Fruit fly (Drosophila melanogaster) whole organism, wandering third instar larva: ENCODE measurements around the gene CG9135.

Experiments used
- Abd-B ChIP-seq: fragments of >200 bp; optimal IDR thresholded peaks from 2 replicates; lab custom pipeline; 2017; ENCODE audit warnings: missing biosample characterization, missing genetic modification characterization
- CG32264 ChIP-seq: fragments of 200-800 bp; sonication (Bioruptor generic); optimal IDR thresholded peaks from 2 replicates; lab custom pipeline; 2016; ENCODE audit warnings: missing biosample characterization, missing genetic modification characterization
- CG9705 ChIP-seq: fragments of 200-800 bp; sonication (Bioruptor generic); optimal IDR thresholded peaks from 2 replicates; lab custom pipeline; 2018; ENCODE audit warnings: missing biosample characterization, mild to moderate bottlenecking, missing genetic modification characterization
- CrebA ChIP-seq: fragments of 200-800 bp; sonication (Bioruptor generic); optimal IDR thresholded peaks from 2 replicates; lab custom pipeline; 2016; ENCODE audit warnings: missing biosample characterization, mild to moderate bottlenecking, missing genetic modification characterization, borderline replicate concordance
- Dfd ChIP-seq: fragments of >200 bp; optimal IDR thresholded peaks from 2 replicates; lab custom pipeline; 2017; ENCODE audit warnings: missing biosample characterization, missing genetic modification characterization
- Dif ChIP-seq: fragments of 200-275, 200-300 bp; sonication (Bioruptor generic); optimal IDR thresholded peaks from 2 replicates; lab custom pipeline; 2018; ENCODE audit warnings: missing biosample characterization, missing genetic modification characterization; ENCODE audit not compliant: partially characterized antibody
- GATAd ChIP-seq: sonication (Bioruptor generic); optimal IDR thresholded peaks from 2 replicates; lab custom pipeline; 2016; ENCODE audit warnings: missing biosample characterization, missing genetic modification characterization
- HLH106 ChIP-seq: fragments of 200-800 bp; optimal IDR thresholded peaks from 3 replicates; lab custom pipeline; 2019; ENCODE audit warnings: missing biosample characterization, mild to moderate bottlenecking, missing genetic modification characterization, moderate library complexity
- Hnf4 ChIP-seq: fragments of 200-800 bp; sonication (Bioruptor generic); optimal IDR thresholded peaks from 2 replicates; lab custom pipeline; 2016; ENCODE audit warnings: missing biosample characterization, mild to moderate bottlenecking, missing genetic modification characterization
- Hr78 ChIP-seq: fragments of >200 bp; optimal IDR thresholded peaks from 2 replicates; lab custom pipeline; 2017; ENCODE audit warnings: missing biosample characterization, missing genetic modification characterization
- Hr83 ChIP-seq: fragments of 200-300 bp; sonication (Bioruptor generic); optimal IDR thresholded peaks from 2 replicates; lab custom pipeline; 2016; ENCODE audit warnings: missing biosample characterization, mild to moderate bottlenecking, missing genetic modification characterization, moderate library complexity; ENCODE audit not compliant: poor library complexity, severe bottlenecking
- Jra ChIP-seq: sonication (Bioruptor generic); optimal IDR thresholded peaks from 2 replicates; lab custom pipeline; 2016; ENCODE audit warnings: missing biosample characterization, missing genetic modification characterization
- Mio ChIP-seq: sonication (Bioruptor generic); optimal IDR thresholded peaks from 2 replicates; lab custom pipeline; 2016; ENCODE audit warnings: missing biosample characterization, missing genetic modification characterization
- Myc ChIP-seq: fragments of >200 bp; optimal IDR thresholded peaks from 2 replicates; lab custom pipeline; 2017
- N ChIP-seq: fragments of >200 bp; optimal IDR thresholded peaks from 2 replicates; lab custom pipeline; 2018; ENCODE audit warnings: missing biosample characterization, missing external identifiers, missing genetic modification characterization
- OdsH ChIP-seq: fragments of 200-800 bp; sonication (Bioruptor generic); optimal IDR thresholded peaks from 2 replicates; lab custom pipeline; 2016; ENCODE audit warnings: missing biosample characterization, mild to moderate bottlenecking, missing genetic modification characterization
- Rel ChIP-seq, 2 experiments: fragments of 200-800 bp; sonication (Bioruptor generic) in 1 of 2; optimal IDR thresholded peaks; 2 replicates in 1 of 2; 3 replicates in 1 of 2; lab custom pipeline; 2016 to 2019; ENCODE audit warnings: mild to moderate bottlenecking in 2 of 2, missing biosample characterization in 2 of 2, missing genetic modification characterization in 2 of 2, moderate library complexity in 1 of 2
- Sp1 ChIP-seq: fragments of 200-800 bp; sonication (Bioruptor generic); optimal IDR thresholded peaks from 3 replicates; lab custom pipeline; 2019; ENCODE audit warnings: missing biosample characterization, mild to moderate bottlenecking, missing genetic modification characterization, moderate library complexity
- Vsx2 ChIP-seq: fragments of 200-300, 225-300 bp; sonication (Bioruptor generic); optimal IDR thresholded peaks from 2 replicates; lab custom pipeline; 2018; ENCODE audit warnings: missing biosample characterization, missing genetic modification characterization; ENCODE audit not compliant: partially characterized antibody
- br ChIP-seq: fragments of 200-800 bp; sonication (Bioruptor generic); optimal IDR thresholded peaks from 2 replicates; lab custom pipeline; 2016; ENCODE audit warnings: missing biosample characterization, missing genetic modification characterization
- brk ChIP-seq: fragments of 200-800 bp; sonication (Bioruptor generic); optimal IDR thresholded peaks from 2 replicates; lab custom pipeline; 2016; ENCODE audit warnings: missing biosample characterization, mild to moderate bottlenecking, missing genetic modification characterization
- dl ChIP-seq, 2 experiments: fragments of 175-275, 200-275 bp in 1 of 2; fragments of 200-275 bp in 1 of 2; sonication (Bioruptor generic); optimal IDR thresholded peaks; lab custom pipeline; 2018; ENCODE audit warnings: mild to moderate bottlenecking in 2 of 2, missing biosample characterization in 2 of 2, missing genetic modification characterization in 2 of 2, moderate library complexity in 2 of 2; ENCODE audit not compliant: partially characterized antibody in 2 of 2, insufficient read depth in 1 of 2
- dmrt93B ChIP-seq: fragments of 200-800 bp; sonication (Bioruptor generic); optimal IDR thresholded peaks from 2 replicates; lab custom pipeline; 2018; ENCODE audit warnings: missing biosample characterization, mild to moderate bottlenecking, missing genetic modification characterization
- dsf ChIP-seq: sonication (Bioruptor generic); optimal IDR thresholded peaks from 2 replicates; lab custom pipeline; 2016; ENCODE audit warnings: missing biosample characterization, missing genetic modification characterization, borderline replicate concordance
- ey ChIP-seq: fragments of 200-800 bp; sonication (Bioruptor generic); optimal IDR thresholded peaks from 2 replicates; lab custom pipeline; 2016; ENCODE audit warnings: missing biosample characterization, missing genetic modification characterization
- foxo ChIP-seq, 2 experiments: fragments of 200-800 bp; sonication (Bioruptor generic); optimal IDR thresholded peaks; 2 replicates in 1 of 2; 3 replicates in 1 of 2; lab custom pipeline; 2016 to 2017; ENCODE audit warnings: missing biosample characterization in 2 of 2, missing genetic modification characterization in 2 of 2
- fru ChIP-seq: fragments of 200-800 bp; sonication (Bioruptor generic); optimal IDR thresholded peaks from 3 replicates; lab custom pipeline; 2016; ENCODE audit warnings: missing biosample characterization, mild to moderate bottlenecking, missing genetic modification characterization
- h ChIP-seq: fragments of 200-800 bp; sonication (Bioruptor generic); optimal IDR thresholded peaks from 3 replicates; lab custom pipeline; 2016; ENCODE audit warnings: missing biosample characterization, mild to moderate bottlenecking, missing genetic modification characterization
- jim ChIP-seq: fragments of 175-275, 200-325 bp; sonication (Bioruptor generic); optimal IDR thresholded peaks from 2 replicates; lab custom pipeline; 2016; ENCODE audit warnings: missing biosample characterization, mild to moderate bottlenecking, missing genetic modification characterization
- lola ChIP-seq: fragments of >200 bp; optimal IDR thresholded peaks from 2 replicates; lab custom pipeline; 2017; ENCODE audit warnings: missing biosample characterization, missing genetic modification characterization
- pan ChIP-seq: fragments of >200 bp; optimal IDR thresholded peaks from 2 replicates; lab custom pipeline; 2017
- psq ChIP-seq: fragments of 200-800 bp; sonication (Bioruptor generic); optimal IDR thresholded peaks from 3 replicates; lab custom pipeline; 2017; ENCODE audit warnings: missing biosample characterization, mild to moderate bottlenecking, missing genetic modification characterization, moderate library complexity
- rgr ChIP-seq: fragments of 200-800 bp; sonication (Bioruptor generic); optimal IDR thresholded peaks from 3 replicates; lab custom pipeline; 2016; ENCODE audit warnings: missing biosample characterization, mild to moderate bottlenecking, missing genetic modification characterization
- sage ChIP-seq: fragments of 200-800 bp; sonication (Bioruptor generic); optimal IDR thresholded peaks from 2 replicates; lab custom pipeline; 2016; ENCODE audit warnings: missing biosample characterization, mild to moderate bottlenecking, missing genetic modification characterization
- sv ChIP-seq: fragments of 200-800 bp; sonication (Bioruptor generic); optimal IDR thresholded peaks from 3 replicates; lab custom pipeline; 2016; ENCODE audit warnings: missing biosample characterization, missing genetic modification characterization
- tai ChIP-seq: sonication (Bioruptor generic); optimal IDR thresholded peaks from 2 replicates; lab custom pipeline; 2016; ENCODE audit warnings: missing biosample characterization, missing genetic modification characterization
- usp ChIP-seq: fragments of >200 bp; optimal IDR thresholded peaks from 2 replicates; lab custom pipeline; 2017; ENCODE audit warnings: missing biosample characterization, missing genetic modification characterization
- woc ChIP-seq: sonication (Bioruptor generic); optimal IDR thresholded peaks from 2 replicates; lab custom pipeline; 2016; ENCODE audit warnings: missing biosample characterization, mild to moderate bottlenecking, missing genetic modification characterization

CG9135 gene

DNA sequence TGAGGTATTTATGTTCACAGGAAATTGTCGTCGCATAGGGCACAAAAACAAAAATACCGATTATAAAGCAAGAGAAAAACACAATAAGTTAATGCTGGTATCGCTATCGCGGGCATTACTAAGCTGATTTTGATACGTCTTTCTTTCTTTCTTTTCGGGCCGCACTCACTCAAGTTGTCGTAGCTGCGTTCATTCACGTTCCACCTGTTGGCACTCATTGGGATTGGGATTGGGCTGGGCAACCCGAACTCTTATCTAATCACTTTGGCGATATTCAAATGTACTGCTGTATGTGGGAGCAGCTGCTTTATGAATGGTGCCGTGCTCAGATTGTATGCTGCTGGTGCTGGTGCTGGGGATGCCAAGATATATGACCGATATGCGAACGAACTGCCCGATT is 34.1 kb downstream of the CG9135 start:
- TF ChIP-seq dmrt93B (no peak), CG32264 (GFP tag; lab: Kevin White, UChicago) (no peak), Dif (GFP tag; lab: Kevin White, UChicago) (no peak), Myc (lab: Kevin White, UChicago) (no peak), GATAd (GFP tag; lab: Kevin White, UChicago) (no peak), OdsH (GFP tag; lab: Kevin White, UChicago) (no peak), Mio (GFP tag; lab: Kevin White, UChicago) (no peak), dl (GFP tag; optimal IDR thresholded peaks at IDR 0.05; lab: Kevin White, UChicago; ENCODE audit: insufficient read depth in 1 of 2, partially characterized antibody in 2 of 2) (no peak), sage (GFP tag; lab: Kevin White, UChicago) (no peak), woc (GFP tag; lab: Kevin White, UChicago) (no peak), N (no peak), Vsx2 (GFP tag; lab: Kevin White, UChicago) (no peak), Jra (GFP tag; lab: Kevin White, UChicago) (no peak), br (GFP tag; lab: Kevin White, UChicago) (no peak), usp (GFP tag; lab: Kevin White, UChicago) (no peak), Dfd (GFP tag; lab: Kevin White, UChicago) (no peak), HLH106 (tag; lab: Kevin White, UChicago) (no peak), Hnf4 (GFP tag; lab: Kevin White, UChicago) (no peak), brk (GFP tag; lab: Kevin White, UChicago) (no peak), CG9705 (GFP tag; lab: Kevin White, UChicago) (no peak), rgr (no peak), lola (GFP tag; lab: Kevin White, UChicago) (no peak), tai (GFP tag; lab: Kevin White, UChicago) (no peak), Hr83 (GFP tag; lab: Kevin White, UChicago) (peak; percentile 3), h (GFP tag; lab: Kevin White, UChicago) (peak; percentile 9), Rel (GFP tag; optimal IDR thresholded peaks at IDR 0.05; lab: Kevin White, UChicago) (no peak), Rel (tag; optimal IDR thresholded peaks at IDR 0.05; lab: Kevin White, UChicago) (peak; percentile 49)

dm6 chr2L:6085733-6086317 is 35.2 kb downstream of the CG9135 start:
- TF ChIP-seq HLH106 (tag; lab: Kevin White, UChicago) (peak; percentile 22), sv (no peak), OdsH (GFP tag; lab: Kevin White, UChicago) (peak; percentile 49), Jra (GFP tag; lab: Kevin White, UChicago) (no peak), lola (GFP tag; lab: Kevin White, UChicago) (no peak), psq (peak; percentile 48), brk (GFP tag; lab: Kevin White, UChicago) (peak; percentile 27), Rel (GFP tag; optimal IDR thresholded peaks at IDR 0.05; lab: Kevin White, UChicago) (peak; percentile 25), Rel (tag; optimal IDR thresholded peaks at IDR 0.05; lab: Kevin White, UChicago) (peak; percentile 40), br (GFP tag; lab: Kevin White, UChicago) (peak; percentile 4), pan (lab: Kevin White, UChicago) (no peak), Dif (GFP tag; lab: Kevin White, UChicago) (peak; percentile 52), dsf (no peak), woc (GFP tag; lab: Kevin White, UChicago) (no peak), tai (GFP tag; lab: Kevin White, UChicago) (peak; percentile 43), dmrt93B (no peak), Myc (lab: Kevin White, UChicago) (no peak), Hr83 (GFP tag; lab: Kevin White, UChicago) (peak; percentile 52), CrebA (GFP tag; lab: Kevin White, UChicago) (peak; percentile 42), foxo (GFP tag; optimal IDR thresholded peaks at IDR 0.05; lab: Kevin White, UChicago) (no peak), Mio (GFP tag; lab: Kevin White, UChicago) (no peak), Hnf4 (GFP tag; lab: Kevin White, UChicago) (peak; percentile 66), sage (GFP tag; lab: Kevin White, UChicago) (no peak), ey (GFP tag; lab: Kevin White, UChicago) (no peak), Dfd (GFP tag; lab: Kevin White, UChicago) (no peak), CG32264 (GFP tag; lab: Kevin White, UChicago) (no peak), h (GFP tag; lab: Kevin White, UChicago) (peak; percentile 51), N (no peak), CG9705 (GFP tag; lab: Kevin White, UChicago) (no peak), Abd-B (GFP tag; lab: Kevin White, UChicago) (no peak), jim (no peak), Sp1 (no peak), usp (GFP tag; lab: Kevin White, UChicago) (no peak), Hr78 (GFP tag; lab: Kevin White, UChicago) (no peak), rgr (no peak), Vsx2 (GFP tag; lab: Kevin White, UChicago) (no peak), GATAd (GFP tag; lab: Kevin White, UChicago) (no peak), fru (GFP tag; lab: Kevin White, UChicago) (peak; percentile 41), dl (GFP tag; optimal IDR thresholded peaks at IDR 0.05; lab: Kevin White, UChicago; ENCODE audit: insufficient read depth in 1 of 2, partially characterized antibody in 2 of 2) (no peak)
